Worm (Caenorhabditis elegans) whole organism, L4 larva: ENCODE results near the gene M7.12.

ENCODE experiments used
- F37D6.2 ChIP-seq: sonication (generic microtip); optimal IDR thresholded peaks from 2 replicates; lab custom pipeline; 2016; ENCODE audit warnings: mild to moderate bottlenecking, missing genetic modification characterization, missing compliant biosample characterization
- T26A8.4 ChIP-seq: fragments of 200-800 bp; sonication (Bioruptor generic); IDR thresholded peaks from 2 replicates; pipeline ENCODE4 v1.3.6; 2022; ENCODE audit warnings: missing genetic modification characterization, missing compliant biosample characterization
- ZK546.5 ChIP-seq, 2 experiments: sonication (generic microtip); optimal IDR thresholded peaks; 2 replicates each; lab custom pipeline; 2017; ENCODE audit warnings: missing biosample characterization in 2 of 2, missing genetic modification characterization in 2 of 2
- ama-1 ChIP-seq: fragments of 150-350 bp; optimal IDR thresholded peaks from 2 replicates; lab custom pipeline; 2014; ENCODE audit warnings: inconsistent platforms, mixed read lengths
- ceh-20 ChIP-seq: fragments of 200-800 bp; sonication (Bioruptor generic); IDR thresholded peaks from 2 replicates; pipeline ENCODE4 v1.3.6; 2022; ENCODE audit warnings: missing genetic modification reagents, missing genetic modification characterization, missing compliant biosample characterization
- ceh-28 ChIP-seq: fragments of 150-350 bp; optimal IDR thresholded peaks from 2 replicates; lab custom pipeline; 2014; ENCODE audit warnings: missing biosample characterization, missing genetic modification reagents, missing genetic modification characterization
- ceh-44 ChIP-seq: fragments of 200-800 bp; sonication (Bioruptor generic); IDR thresholded peaks from 2 replicates; pipeline ENCODE4 v1.3.6; 2022; ENCODE audit warnings: missing genetic modification reagents, missing genetic modification characterization, missing compliant biosample characterization
- ceh-82 ChIP-seq: sonication (generic microtip); optimal IDR thresholded peaks from 2 replicates; lab custom pipeline; 2017; ENCODE audit warnings: missing biosample characterization, missing genetic modification characterization
- ctbp-1 ChIP-seq: fragments of 200-800 bp; sonication (Bioruptor generic); IDR thresholded peaks from 2 replicates; pipeline ENCODE4 v1.3.6; 2022; ENCODE audit warnings: missing genetic modification reagents, missing genetic modification characterization, missing compliant biosample characterization
- daf-16 ChIP-seq, 3 experiments: sonication (generic microtip); optimal IDR thresholded peaks; 2 replicates each; lab custom pipeline; 2016 to 2017; ENCODE audit warnings: missing genetic modification characterization in 3 of 3, missing genetic modification reagents in 3 of 3, mild to moderate bottlenecking in 2 of 3, missing compliant biosample characterization in 2 of 3, missing biosample characterization in 1 of 3, moderate library complexity in 1 of 3
- dpl-1 ChIP-seq: fragments of 150-350 bp; optimal IDR thresholded peaks from 2 replicates; lab custom pipeline; 2014; ENCODE audit warnings: missing biosample characterization, missing genetic modification reagents, missing genetic modification characterization
- egl-27 ChIP-seq: sonication (generic microtip); optimal IDR thresholded peaks from 3 replicates; lab custom pipeline; 2017; ENCODE audit warnings: missing biosample characterization, missing genetic modification reagents, missing genetic modification characterization
- fos-1 ChIP-seq: fragments of 150-350 bp; optimal IDR thresholded peaks from 2 replicates; lab custom pipeline; 2014; ENCODE audit warnings: missing biosample characterization, missing genetic modification characterization
- gei-8 ChIP-seq: fragments of 200-800 bp; sonication (Bioruptor generic); optimal IDR thresholded peaks from 2 replicates; lab custom pipeline; 2018; ENCODE audit warnings: mild to moderate bottlenecking, missing genetic modification characterization, missing compliant biosample characterization
- hif-1 ChIP-seq, 2 experiments: sonication (generic microtip); optimal IDR thresholded peaks; 2 replicates each; lab custom pipeline; 2016 to 2017; ENCODE audit warnings: missing compliant biosample characterization in 2 of 2, missing genetic modification characterization in 2 of 2, missing genetic modification reagents in 2 of 2, missing genotype in 2 of 2, mild to moderate bottlenecking in 1 of 2
- lin-38 ChIP-seq: fragments of 200-800 bp; sonication (Bioruptor generic); IDR thresholded peaks from 2 replicates; pipeline ENCODE4 v1.3.6; 2022; ENCODE audit warnings: missing genetic modification reagents, missing genetic modification characterization, missing compliant biosample characterization
- mep-1 ChIP-seq: fragments of 150-350 bp; sonication (generic microtip); optimal IDR thresholded peaks from 3 replicates; lab custom pipeline; 2014; ENCODE audit warnings: missing biosample characterization, missing genetic modification characterization
- nhr-102 ChIP-seq: sonication (generic microtip); optimal IDR thresholded peaks from 2 replicates; lab custom pipeline; 2016; ENCODE audit warnings: mild to moderate bottlenecking, missing genetic modification characterization, moderate library complexity, missing compliant biosample characterization
- nhr-11 ChIP-seq: fragments of 150-350 bp; optimal IDR thresholded peaks from 2 replicates; lab custom pipeline; 2014; ENCODE audit warnings: missing biosample characterization, missing genetic modification characterization
- nhr-41 ChIP-seq: fragments of 200-800 bp; sonication (Bioruptor generic); IDR thresholded peaks from 2 replicates; pipeline ENCODE4 v1.3.6; 2022; ENCODE audit warnings: missing genetic modification reagents, missing genetic modification characterization, missing compliant biosample characterization
- nhr-42 ChIP-seq: fragments of 200-800 bp; sonication (Bioruptor generic); IDR thresholded peaks from 2 replicates; pipeline ENCODE4 v1.3.6; 2022; ENCODE audit warnings: missing genetic modification characterization, missing compliant biosample characterization
- pha-4 ChIP-seq, 2 experiments: fragments of 150-350 bp in 1 of 2; fragments of 200-800 bp in 1 of 2; sonication (Bioruptor generic) in 1 of 2; IDR thresholded peaks in 1 of 2; optimal IDR thresholded peaks in 1 of 2; 2 replicates each; pipeline versions ENCODE4 v1.3.6 to Lab custom; 2014 to 2022; ENCODE audit warnings: missing genetic modification characterization in 2 of 2, missing genetic modification reagents in 2 of 2, missing biosample characterization in 1 of 2, missing compliant biosample characterization in 1 of 2
- pqm-1 ChIP-seq: sonication (generic microtip); optimal IDR thresholded peaks from 2 replicates; lab custom pipeline; 2017; ENCODE audit warnings: missing biosample characterization, missing genetic modification characterization
- saeg-2 ChIP-seq: fragments of 200-800 bp; sonication (Bioruptor generic); IDR thresholded peaks from 2 replicates; pipeline ENCODE4 v1.3.6; 2022; ENCODE audit warnings: missing genetic modification reagents, missing genetic modification characterization, missing compliant biosample characterization
- unc-130 ChIP-seq: sonication (generic microtip); optimal IDR thresholded peaks from 2 replicates; lab custom pipeline; 2016; ENCODE audit warnings: missing genetic modification reagents, missing genetic modification characterization, missing compliant biosample characterization
- unc-62 ChIP-seq, 3 experiments: fragments of 150-350 bp in 1 of 3; sonication (generic microtip); optimal IDR thresholded peaks in 2 of 3; peaks in 1 of 3; 1 replicate in 1 of 3; 2 replicates in 2 of 3; lab custom pipeline; 2014 to 2017; ENCODE audit warnings: missing biosample characterization in 3 of 3, missing genetic modification characterization in 3 of 3, missing genetic modification reagents in 3 of 3, missing genotype in 1 of 3
- vab-7 ChIP-seq: fragments of 200-800 bp; sonication (Bioruptor generic); IDR thresholded peaks from 2 replicates; pipeline ENCODE4 v1.3.6; 2022; ENCODE audit warnings: missing genetic modification reagents, missing genetic modification characterization, missing compliant biosample characterization
- zag-1 ChIP-seq: fragments of 150-350 bp; optimal IDR thresholded peaks from 2 replicates; lab custom pipeline; 2014; ENCODE audit warnings: missing biosample characterization, missing genetic modification characterization
- ztf-7 ChIP-seq: fragments of 150-350 bp; optimal IDR thresholded peaks from 2 replicates; lab custom pipeline; 2014; ENCODE audit warnings: missing biosample characterization, missing genetic modification characterization

M7.12 gene

DNA sequence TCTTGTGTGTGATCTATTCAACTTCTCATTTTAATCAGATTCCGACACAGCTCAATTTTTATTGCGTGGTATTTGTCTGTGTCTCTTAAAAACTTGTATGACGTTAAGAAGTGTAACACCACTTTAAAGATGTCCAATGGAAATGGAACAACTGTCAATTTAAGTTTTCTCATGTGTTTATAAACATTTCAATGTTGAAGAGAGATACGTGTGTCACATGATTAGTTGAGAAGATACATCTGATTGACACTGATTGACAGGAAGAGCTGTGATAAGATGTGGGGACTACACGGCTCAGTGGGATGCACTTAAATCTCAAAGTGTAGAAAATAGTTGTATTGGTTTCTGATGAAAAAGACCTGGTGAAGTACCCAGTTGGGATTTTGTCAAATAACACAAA lies 29.5 kb downstream of the M7.12 start (continued):
- TF ChIP-seq nhr-41 (GFP tag; lab: Robert Waterston, UW) (no peak), gei-8 (GFP tag; lab: Kevin White, UChicago) (no peak), ceh-20 (peak; percentile 79), ctbp-1 (no peak), T26A8.4 (GFP tag; lab: Robert Waterston, UW) (no peak)
- TF ChIP-seq, all 104 proteins: peak for 6

ce11 chrIV:11067003-11067402 lies 30.8 kb downstream of the M7.12 start, which contains the start of gene ttr-17:
Gene ttr-17, minus strand, starts transcription at chrIV:11067026.
- TF ChIP-seq daf-16 (GFP tag; optimal IDR thresholded peaks at IDR 0.05; lab: Kevin White, UChicago) (peak in 1 of 2 experiments; percentile 83), daf-16 (tag; optimal IDR thresholded peaks at IDR 0.05; lab: Kevin White, UChicago) (no peak), saeg-2 (GFP tag; lab: Robert Waterston, UW) (no peak)

- peak; percentile 57 for TF ChIP-seq ama-1 (lab: Kevin White, UChicago)
- no peak for TF ChIP-seq egl-27 (tag; lab: Kevin White, UChicago)
- TF ChIP-seq daf-16 (GFP tag; optimal IDR thresholded peaks at IDR 0.05; lab: Kevin White, UChicago) = peak in 1 of 2 experiments; percentile 91
- TF ChIP-seq daf-16 (tag; optimal IDR thresholded peaks at IDR 0.05; lab: Kevin White, UChicago) = no peak
- no peak for TF ChIP-seq ceh-82 (tag; lab: Kevin White, UChicago)
- peak; percentile 67 for TF ChIP-seq nhr-11 (tag; lab: Kevin White, UChicago)
Observed at ce11 chrIV:11063962-11064361, 33.8 kb downstream of the M7.12 start, which contains the start of gene ttr-16. Gene ttr-16, minus strand, starts transcription at chrIV:11064137.

ce11 chrIV:11062984-11063613 lies 34.7 kb downstream of the M7.12 start:
- TF ChIP-seq pqm-1 (tag; lab: Kevin White, UChicago) (no peak), dpl-1 (no peak), ZK546.5 (tag; optimal IDR thresholded peaks at IDR 0.05; lab: Kevin White, UChicago) (no peak), vab-7 (no peak), daf-16 (GFP tag; optimal IDR thresholded peaks at IDR 0.05; lab: Kevin White, UChicago) (peak in 1 of 2 experiments; percentile 78), daf-16 (tag; optimal IDR thresholded peaks at IDR 0.05; lab: Kevin White, UChicago) (no peak), hif-1 (tag; optimal IDR thresholded peaks at IDR 0.05; lab: Kevin White, UChicago) (no peak), nhr-102 (tag; lab: Kevin White, UChicago) (no peak), ama-1 (lab: Kevin White, UChicago) (peak; percentile 48), T26A8.4 (GFP tag; lab: Robert Waterston, UW) (peak; percentile 66; the same call in 1 of the 2 replicates), fos-1 (tag; lab: Kevin White, UChicago) (no peak), nhr-42 (GFP tag; lab: Robert Waterston, UW) (no peak), mep-1 (tag; lab: Kevin White, UChicago) (no peak), unc-62 (GFP tag; optimal IDR thresholded peaks at IDR 0.05 in 1 of 2; lab: Kevin White, UChicago) (peak in 1 of 2 experiments; percentile 94), unc-62 (tag; optimal IDR thresholded peaks at IDR 0.05; lab: Kevin White, UChicago) (no peak), ztf-7 (tag; lab: Kevin White, UChicago) (no peak), ceh-28 (tag; lab: Kevin White, UChicago) (no peak), pha-4 (GFP tag; IDR thresholded peaks at IDR 0.05; lab: Robert Waterston, UW) (no peak), pha-4 (tag; optimal IDR thresholded peaks at IDR 0.05; lab: Kevin White, UChicago) (no peak)

DNA sequence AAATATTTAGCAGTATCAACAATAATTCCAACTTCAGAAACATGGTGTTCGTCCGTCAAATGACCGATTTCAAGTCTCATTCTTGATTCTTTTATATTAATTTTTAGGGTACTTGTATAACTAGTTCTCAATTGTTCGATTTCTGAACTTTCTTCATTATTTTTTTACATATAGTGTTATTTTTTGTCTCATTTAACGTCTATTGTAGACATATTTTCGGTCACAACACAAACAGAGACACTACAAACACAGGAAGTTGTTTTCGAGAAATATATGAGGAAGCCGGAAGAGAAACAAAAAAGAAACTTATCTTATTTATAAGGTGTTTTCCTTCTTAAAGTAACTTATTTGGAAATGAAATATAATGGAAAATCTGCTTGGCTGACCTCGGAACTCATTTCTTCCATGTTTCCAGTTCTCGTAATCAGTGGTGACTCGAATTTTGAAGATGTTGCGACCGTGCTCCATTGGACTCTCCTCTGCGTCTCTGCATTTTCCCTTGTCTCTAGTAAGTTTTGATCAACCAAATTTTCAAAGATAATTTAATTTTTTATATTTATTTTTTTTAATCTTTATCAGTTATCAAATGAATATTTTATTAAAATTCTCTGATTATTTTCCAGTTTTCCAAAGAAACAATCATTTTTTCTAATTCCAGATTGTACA lies 44.0 kb downstream of the M7.12 start, which contains the start of the genes F36H1.12 and lin-3:
F36H1.12 (minus strand) TSS at position 51 of the 666 bp plus-strand sequence.
lin-3 (plus strand) TSS at position 657 of the 666 bp plus-strand sequence.
- peak; percentile 85 for TF ChIP-seq lin-38 (GFP tag; lab: Robert Waterston, UW)
- TF ChIP-seq zag-1 (tag; lab: Kevin White, UChicago) = no peak
- 0 out of 2 replicates have a peak, but pooled peaks have one; percentile 31 for TF ChIP-seq ceh-44
- TF ChIP-seq F37D6.2 (tag; lab: Kevin White, UChicago) = no peak
- TF ChIP-seq unc-130 = peak; percentile 19
